Fruit fly (Drosophila melanogaster) S2 (cell line): Measurements from ENCODE around the gene CG5727.

ENCODE experiments used
- CG8478 ChIP-seq: fragments of >200 bp; optimal IDR thresholded peaks from 2 replicates; lab custom pipeline; 2018
- CTCF ChIP-seq, 2 experiments: fragments of >200 bp; optimal IDR thresholded peaks; 2 replicates each; lab custom pipeline; 2018

DNA sequence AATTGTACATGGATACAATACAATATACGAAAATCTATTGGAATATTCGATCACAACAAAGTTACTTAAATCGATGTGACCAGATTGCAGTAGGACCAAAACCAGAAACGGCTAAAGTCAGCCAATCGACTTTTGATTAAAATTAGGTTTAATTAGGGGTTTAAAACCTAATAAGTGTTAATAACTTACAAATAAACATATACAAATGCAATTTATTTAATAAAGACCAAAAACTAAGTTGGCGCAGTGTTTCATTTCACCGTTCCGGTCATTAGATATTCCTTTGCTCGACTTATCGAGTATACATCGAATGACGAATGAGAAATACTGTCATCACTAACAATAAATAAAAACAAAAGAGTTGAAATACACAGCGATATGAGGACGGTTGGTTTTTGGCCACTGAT, 40.0 kb upstream of the CG5727 start, which contains the start of the genes bsk and CG31717:
- TF ChIP-seq CTCF (optimal IDR thresholded peaks at IDR 0.05; lab: Kevin White, UChicago) (no peak), CG8478 (lab: Kevin White, UChicago) (no peak)
